Worm (Caenorhabditis elegans) whole organism, late embryonic: ENCODE measurements around the gene R12B2.8.

Experiments
- F13H6.1 ChIP-seq: sonication (generic microtip); optimal IDR thresholded peaks from 2 replicates; lab custom pipeline; 2016; ENCODE audit warnings: missing genetic modification characterization, missing compliant biosample characterization
- ama-1 ChIP-seq: fragments of 150-350 bp; optimal IDR thresholded peaks from 2 replicates; lab custom pipeline; 2014
- ceh-19 ChIP-seq: fragments of 200-800 bp; sonication (Bioruptor generic); optimal IDR thresholded peaks from 2 replicates; lab custom pipeline; 2018; ENCODE audit warnings: mild to moderate bottlenecking, missing genetic modification characterization, missing compliant biosample characterization
- dve-1 ChIP-seq: sonication (generic microtip); optimal IDR thresholded peaks from 2 replicates; lab custom pipeline; 2017; ENCODE audit warnings: antibody characterized with exemption, mild to moderate bottlenecking, missing genetic modification characterization, missing compliant biosample characterization
- fax-1 ChIP-seq: sonication (generic microtip); optimal IDR thresholded peaks from 2 replicates; lab custom pipeline; 2016; ENCODE audit warnings: missing genotype, missing genetic modification characterization, missing compliant biosample characterization
- madf-2 ChIP-seq: sonication (generic microtip); optimal IDR thresholded peaks from 2 replicates; lab custom pipeline; 2017; ENCODE audit warnings: missing genetic modification characterization, missing compliant biosample characterization
- nhr-11 ChIP-seq: fragments of 150-350 bp; optimal IDR thresholded peaks from 2 replicates; lab custom pipeline; 2014; ENCODE audit warnings: missing biosample characterization, missing genetic modification characterization
- pag-3 ChIP-seq: sonication (generic microtip); optimal IDR thresholded peaks from 2 replicates; lab custom pipeline; 2016; ENCODE audit warnings: missing compliant biosample characterization, missing genetic modification characterization, borderline replicate concordance

ce11 chrIII:5834663-5835062 is 10.9 kb downstream of the R12B2.8 start:
- TF ChIP-seq ama-1 (lab: Kevin White, UChicago) (no peak), fax-1 (tag; lab: Kevin White, UChicago) (no peak), F13H6.1 (no peak), pag-3 (tag; lab: Kevin White, UChicago) (no peak), madf-2 (no peak), ceh-19 (no peak), dve-1 (no peak), nhr-11 (tag; lab: Kevin White, UChicago) (no peak)
